Fruit fly (Drosophila melanogaster) whole organism, embryonic: Measurements from ENCODE around the gene Cngl.

Source experiments
- Atf-2 ChIP-seq: fragments of 200-800 bp; sonication (Bioruptor generic); optimal IDR thresholded peaks from 2 replicates; lab custom pipeline; 2016; ENCODE audit warnings: missing biosample characterization, missing genetic modification characterization
- B-H1 ChIP-seq: fragments of 200-800 bp; sonication (Bioruptor generic); IDR thresholded peaks from 3 replicates; pipeline ENCODE4 v1.3.6; 2022; ENCODE audit warnings: missing biosample characterization, missing genetic modification characterization
- CG10147 ChIP-seq: fragments of 200-800 bp; sonication (Bioruptor generic); optimal IDR thresholded peaks from 2 replicates; lab custom pipeline; 2019; ENCODE audit warnings: missing biosample characterization, mild to moderate bottlenecking, missing genetic modification characterization, moderate library complexity
- CG10565 ChIP-seq: fragments of 200-800 bp; sonication (Bioruptor generic); optimal IDR thresholded peaks from 3 replicates; lab custom pipeline; 2016; ENCODE audit warnings: missing biosample characterization, mild to moderate bottlenecking, missing genetic modification characterization
- CG1233 ChIP-seq: fragments of 200-800 bp; sonication (Bioruptor generic); optimal IDR thresholded peaks from 4 replicates; lab custom pipeline; 2018; ENCODE audit warnings: missing biosample characterization, mild to moderate bottlenecking, missing genetic modification characterization
- CG12391 ChIP-seq: fragments of 200-800 bp; sonication (Bioruptor generic); optimal IDR thresholded peaks from 3 replicates; lab custom pipeline; 2018; ENCODE audit warnings: missing biosample characterization, mild to moderate bottlenecking, missing genetic modification characterization, moderate library complexity
- CG13287 ChIP-seq: fragments of 200-800 bp; sonication (Bioruptor generic); IDR thresholded peaks from 2 replicates; pipeline ENCODE4 v1.3.6; 2022; ENCODE audit warnings: missing biosample characterization, missing genetic modification characterization; ENCODE audit not compliant: partially characterized antibody
- CG14667 ChIP-seq: fragments of 200-800 bp; sonication (Bioruptor generic); IDR thresholded peaks from 2 replicates; pipeline ENCODE4 v1.3.6; 2022; ENCODE audit warnings: missing biosample characterization, missing genetic modification characterization
- CG1603 ChIP-seq: fragments of 200-800 bp; sonication (Bioruptor generic); optimal IDR thresholded peaks from 2 replicates; lab custom pipeline; 2019; ENCODE audit warnings: missing biosample characterization, mild to moderate bottlenecking, missing genetic modification characterization, moderate library complexity
- CG1647 ChIP-seq: fragments of 200-800 bp; sonication (Bioruptor generic); optimal IDR thresholded peaks from 3 replicates; lab custom pipeline; 2016; ENCODE audit warnings: missing biosample characterization, missing genetic modification characterization
- CG17912 ChIP-seq: fragments of 200-800 bp; sonication (Bioruptor generic); optimal IDR thresholded peaks from 2 replicates; lab custom pipeline; 2018; ENCODE audit warnings: missing biosample characterization, mild to moderate bottlenecking, missing genetic modification characterization
- CG18619 ChIP-seq: fragments of 200-800 bp; sonication (Bioruptor generic); optimal IDR thresholded peaks from 3 replicates; lab custom pipeline; 2017; ENCODE audit warnings: missing biosample characterization, mild to moderate bottlenecking, missing genetic modification characterization
- CG33213 ChIP-seq: fragments of 200-800 bp; sonication (Bioruptor generic); optimal IDR thresholded peaks from 3 replicates; lab custom pipeline; 2016; ENCODE audit warnings: missing biosample characterization, missing genetic modification characterization
- CG33557 ChIP-seq: fragments of 200-800 bp; sonication (Bioruptor generic); optimal IDR thresholded peaks from 2 replicates; lab custom pipeline; 2019; ENCODE audit warnings: missing biosample characterization, mild to moderate bottlenecking, missing genetic modification characterization, moderate library complexity
- CG3726 ChIP-seq: fragments of 200-800 bp; sonication (Bioruptor generic); IDR thresholded peaks from 3 replicates; pipeline ENCODE4, ENCODE4 v1.3.6; 2022; ENCODE audit warnings: missing biosample characterization, missing genetic modification characterization
- CG43689 ChIP-seq: fragments of 200-800 bp; sonication (Bioruptor generic); IDR thresholded peaks from 2 replicates; pipeline ENCODE4 v1.3.6; 2022; ENCODE audit warnings: missing biosample characterization, missing genetic modification characterization
- CG6689 ChIP-seq: fragments of 200-800 bp; sonication (Bioruptor generic); IDR thresholded peaks from 2 replicates; pipeline ENCODE4 v1.3.6; 2022; ENCODE audit warnings: missing biosample characterization, missing genetic modification characterization
- CG8388 ChIP-seq: fragments of 200-800 bp; sonication (Bioruptor generic); optimal IDR thresholded peaks from 2 replicates; lab custom pipeline; 2019; ENCODE audit warnings: missing biosample characterization, mild to moderate bottlenecking, missing genetic modification characterization, moderate library complexity
- CG8944 ChIP-seq: fragments of 200-800 bp; sonication (Bioruptor generic); optimal IDR thresholded peaks from 3 replicates; lab custom pipeline; 2016; ENCODE audit warnings: missing biosample characterization, missing genetic modification characterization
- Dbx ChIP-seq: fragments of 200-800 bp; sonication (Bioruptor generic); IDR thresholded peaks from 3 replicates; pipeline ENCODE4 v1.3.6; 2022; ENCODE audit warnings: missing biosample characterization, missing genetic modification characterization
- Dfd ChIP-seq, 2 experiments: fragments of >200 bp; optimal IDR thresholded peaks; 2 replicates each; lab custom pipeline; 2017; ENCODE audit warnings: missing biosample characterization in 2 of 2, missing genetic modification characterization in 2 of 2
- GATAe ChIP-seq: fragments of 200-800 bp; sonication (Bioruptor generic); conservative IDR thresholded peaks from 2 replicates; pipeline ENCODE4 v1.3.6; 2022; ENCODE audit warnings: missing biosample characterization, missing genetic modification characterization
- HLH3B ChIP-seq: fragments of 200-800 bp; sonication (Bioruptor generic); IDR thresholded peaks from 2 replicates; pipeline ENCODE4 v1.3.6; 2022; ENCODE audit warnings: missing biosample characterization, missing genetic modification characterization
- Hr39 ChIP-seq: fragments of >200 bp; optimal IDR thresholded peaks from 2 replicates; lab custom pipeline; 2017
- NFAT ChIP-seq: fragments of 200-800 bp; sonication (Bioruptor generic); IDR thresholded peaks from 2 replicates; pipeline ENCODE4 v1.3.6; 2022; ENCODE audit warnings: missing biosample characterization, missing genetic modification characterization
- Oaz ChIP-seq: fragments of 200-800 bp; sonication (Bioruptor generic); IDR thresholded peaks from 2 replicates; pipeline ENCODE4 v1.3.6; 2022; ENCODE audit warnings: missing biosample characterization, missing genetic modification characterization
- Oli ChIP-seq: fragments of 200-800 bp; sonication (Bioruptor generic); optimal IDR thresholded peaks from 2 replicates; lab custom pipeline; 2018; ENCODE audit warnings: missing biosample characterization, mild to moderate bottlenecking, missing genetic modification characterization, moderate library complexity
- PHDP ChIP-seq: fragments of 200-800 bp; sonication (Bioruptor generic); optimal IDR thresholded peaks from 3 replicates; lab custom pipeline; 2018; ENCODE audit warnings: missing biosample characterization, mild to moderate bottlenecking, missing genetic modification characterization, moderate library complexity
- Xbp1 ChIP-seq: fragments of 200-800 bp; sonication (Bioruptor generic); optimal IDR thresholded peaks from 3 replicates; lab custom pipeline; 2016; ENCODE audit warnings: missing biosample characterization, mild to moderate bottlenecking, missing genetic modification characterization
- abd-A ChIP-seq: fragments of 200-800 bp; sonication (Bioruptor generic); optimal IDR thresholded peaks from 3 replicates; lab custom pipeline; 2019; ENCODE audit warnings: missing biosample characterization, mild to moderate bottlenecking, missing genetic modification characterization, moderate library complexity
- ap ChIP-seq: fragments of 200-800 bp; sonication (Bioruptor generic); IDR thresholded peaks from 2 replicates; pipeline ENCODE4 v1.3.6; 2022; ENCODE audit warnings: missing biosample characterization, missing genetic modification characterization
- cato ChIP-seq: fragments of 200-800 bp; sonication (Bioruptor generic); optimal IDR thresholded peaks from 2 replicates; lab custom pipeline; 2016; ENCODE audit warnings: missing biosample characterization, missing genetic modification characterization, borderline replicate concordance
- emc ChIP-seq: fragments of 200-800 bp; sonication (Bioruptor generic); optimal IDR thresholded peaks from 2 replicates; lab custom pipeline; 2016; ENCODE audit warnings: missing biosample characterization, missing genetic modification characterization
- en ChIP-seq: fragments of 200-800 bp; sonication (Bioruptor generic); optimal IDR thresholded peaks from 2 replicates; lab custom pipeline; 2016; ENCODE audit warnings: missing biosample characterization, missing genetic modification characterization
- ham ChIP-seq: fragments of 200-800 bp; sonication (Bioruptor generic); IDR thresholded peaks from 2 replicates; pipeline ENCODE4 v1.3.6; 2022; ENCODE audit warnings: missing biosample characterization, missing genetic modification characterization
- ken ChIP-seq: fragments of 200-800 bp; sonication (Bioruptor generic); IDR thresholded peaks from 3 replicates; pipeline ENCODE4 v1.3.6; 2022; ENCODE audit warnings: missing biosample characterization, missing genetic modification characterization
- lbe ChIP-seq: fragments of 200-800 bp; sonication (Bioruptor generic); optimal IDR thresholded peaks from 2 replicates; lab custom pipeline; 2016; ENCODE audit warnings: missing biosample characterization, mild to moderate bottlenecking, missing genetic modification characterization
- mam ChIP-seq: fragments of 200-800 bp; sonication (Bioruptor generic); optimal IDR thresholded peaks from 3 replicates; lab custom pipeline; 2016; ENCODE audit warnings: missing biosample characterization, missing genetic modification characterization
- nom ChIP-seq: fragments of 200-800 bp; sonication (Bioruptor generic); optimal IDR thresholded peaks from 2 replicates; lab custom pipeline; 2017; ENCODE audit warnings: missing biosample characterization, missing genetic modification characterization, mild to moderate bottlenecking, moderate library complexity, missing genetic modification reagents
- oc ChIP-seq: fragments of 200-800 bp; sonication (Bioruptor generic); optimal IDR thresholded peaks from 2 replicates; lab custom pipeline; 2018; ENCODE audit warnings: missing biosample characterization, mild to moderate bottlenecking, missing genetic modification characterization, moderate library complexity
- prd ChIP-seq, 3 experiments: fragments of >200 bp in 2 of 3; fragments of 200-800 bp in 1 of 3; sonication (Bioruptor generic) in 1 of 3; optimal IDR thresholded peaks in 2 of 3; IDR thresholded peaks in 1 of 3; 2 replicates in 2 of 3; 3 replicates in 1 of 3; pipeline versions ENCODE4 v1.3.6 to Lab custom; 2017 to 2022; ENCODE audit warnings: missing biosample characterization in 1 of 3, missing genetic modification characterization in 1 of 3
- ranshi ChIP-seq: fragments of 200-800 bp; sonication (Bioruptor generic); IDR thresholded peaks from 2 replicates; pipeline ENCODE4 v1.3.6; 2022; ENCODE audit warnings: missing biosample characterization, missing genetic modification characterization
- sc ChIP-seq, 3 experiments: fragments of >200 bp in 2 of 3; fragments of 200-800 bp in 1 of 3; sonication (Bioruptor generic) in 1 of 3; optimal IDR thresholded peaks; 2 replicates in 2 of 3; 3 replicates in 1 of 3; lab custom pipeline; 2017; ENCODE audit warnings: mild to moderate bottlenecking in 1 of 3, missing biosample characterization in 1 of 3, missing genetic modification characterization in 1 of 3, missing genetic modification reagents in 1 of 3
- scrt ChIP-seq: fragments of 200-800 bp; sonication (Bioruptor generic); optimal IDR thresholded peaks from 2 replicates; lab custom pipeline; 2018; ENCODE audit warnings: missing biosample characterization, mild to moderate bottlenecking, missing genetic modification characterization, moderate library complexity
- shn ChIP-seq: fragments of 200-800 bp; sonication (Bioruptor generic); optimal IDR thresholded peaks from 3 replicates; lab custom pipeline; 2016; ENCODE audit warnings: missing biosample characterization, missing genetic modification characterization
- slou ChIP-seq: fragments of 200-800 bp; sonication (Bioruptor generic); optimal IDR thresholded peaks from 3 replicates; lab custom pipeline; 2016; ENCODE audit warnings: missing biosample characterization, missing genetic modification characterization
- ttk ChIP-seq: fragments of 200-800 bp; sonication (Bioruptor generic); IDR thresholded peaks from 2 replicates; pipeline ENCODE4 v2.1.2; 2022; ENCODE audit warnings: missing biosample characterization, missing genetic modification characterization
- wek ChIP-seq: fragments of 200-800 bp; sonication (Bioruptor generic); optimal IDR thresholded peaks from 3 replicates; lab custom pipeline; 2018; ENCODE audit warnings: missing biosample characterization, mild to moderate bottlenecking, missing genetic modification characterization, moderate library complexity
- zfh2 ChIP-seq: fragments of 200-800 bp; sonication (Bioruptor generic); optimal IDR thresholded peaks from 2 replicates; lab custom pipeline; 2016; ENCODE audit warnings: missing biosample characterization, missing genetic modification characterization

Gene Cngl

DNA sequence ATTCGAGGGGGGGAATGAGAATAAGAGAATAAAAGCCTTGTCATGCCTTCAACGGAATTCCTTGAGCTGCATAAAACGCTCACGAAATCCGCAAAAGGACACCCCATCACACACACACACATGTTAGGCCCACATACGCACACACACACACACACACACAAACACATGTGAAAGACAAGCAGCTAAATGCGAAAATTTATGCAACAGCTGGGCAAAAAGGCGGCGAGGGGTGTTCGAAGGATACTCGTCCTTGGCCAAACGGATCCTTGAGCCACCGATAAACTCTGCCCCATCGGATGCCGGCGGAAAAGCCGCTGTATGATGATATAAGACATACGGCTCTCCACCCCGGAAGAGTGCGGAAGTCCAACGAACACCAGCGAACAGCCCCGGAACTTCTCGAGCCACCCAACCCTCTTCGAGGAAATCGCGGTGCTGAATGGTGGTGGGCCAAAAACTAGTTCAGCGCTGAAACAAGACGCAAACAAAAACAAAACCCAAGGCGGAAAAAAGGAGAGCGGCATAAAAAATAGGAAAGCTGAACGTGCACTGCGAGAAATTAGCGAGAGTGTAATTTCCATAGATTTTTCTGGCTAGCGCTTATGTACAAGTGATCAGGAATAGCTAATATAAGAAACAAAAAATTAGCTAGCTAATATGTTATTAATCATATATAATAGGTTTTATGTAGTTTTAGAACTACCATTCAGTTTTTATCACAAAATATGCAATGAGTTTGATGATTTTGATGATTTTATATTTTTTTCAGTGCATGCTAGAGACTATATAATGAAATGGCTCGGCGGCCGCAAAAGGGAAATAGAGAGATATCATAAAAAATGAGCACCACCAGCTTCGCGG, 57.3 kb downstream of the Cngl start (continued):
- TF ChIP-seq Hr39 (lab: Kevin White, UChicago): no peak
- TF ChIP-seq CG8944 (GFP tag; lab: Kevin White, UChicago): no peak
- TF ChIP-seq PHDP (tag; lab: Kevin White, UChicago): peak; percentile 68
- peak; percentile 37; the same call in 1 of the 2 replicates for TF ChIP-seq ranshi (GFP tag; lab: Robert Waterston, UW)
- 0 out of 3 replicates have a peak, but pooled peaks have one; percentile 17 for TF ChIP-seq B-H1 (GFP tag; lab: Robert Waterston, UW)
- no peak for TF ChIP-seq CG33557 (GFP tag; lab: Kevin White, UChicago)
- TF ChIP-seq lbe (GFP tag; lab: Kevin White, UChicago): no peak
- no peak for TF ChIP-seq Atf-2 (GFP tag; lab: Kevin White, UChicago)
- TF ChIP-seq Xbp1 (GFP tag; lab: Kevin White, UChicago): peak; percentile 63
- peak; percentile 43; the same call in 1 of the 2 replicates for TF ChIP-seq CG6689 (GFP tag; lab: Robert Waterston, UW)
- no peak for TF ChIP-seq sc (optimal IDR thresholded peaks at IDR 0.05; lab: Kevin White, UChicago)
- no peak for TF ChIP-seq sc (GFP tag; optimal IDR thresholded peaks at IDR 0.05; lab: Kevin White, UChicago)
- no peak for TF ChIP-seq CG1603 (tag; lab: Kevin White, UChicago)
- no peak for TF ChIP-seq GATAe (GFP tag; lab: Robert Waterston, UW)
- TF ChIP-seq CG10147: peak; percentile 6
- TF ChIP-seq CG8388: peak; percentile 56
- no peak for TF ChIP-seq ham
- no peak for TF ChIP-seq mam (GFP tag; lab: Kevin White, UChicago)
- TF ChIP-seq CG1233 (GFP tag; lab: Kevin White, UChicago): no peak
- no peak for TF ChIP-seq CG43689
- TF ChIP-seq emc: no peak
- peak; percentile 15 for TF ChIP-seq slou (GFP tag; lab: Kevin White, UChicago)
- no peak for TF ChIP-seq Oaz (GFP tag; lab: Robert Waterston, UW)
- no peak for TF ChIP-seq CG17912 (GFP tag; lab: Kevin White, UChicago)
- TF ChIP-seq Oli (tag; lab: Kevin White, UChicago): peak; percentile 68
- TF ChIP-seq HLH3B: peak; percentile 58
- TF ChIP-seq ap: no peak
- no peak for TF ChIP-seq Dfd (GFP tag; optimal IDR thresholded peaks at IDR 0.05; lab: Kevin White, UChicago)
- no peak for TF ChIP-seq NFAT
- peak; percentile 18 for TF ChIP-seq abd-A (tag; lab: Kevin White, UChicago)
- TF ChIP-seq shn (GFP tag; lab: Kevin White, UChicago): no peak
- peak; percentile 68 for TF ChIP-seq CG12391
- TF ChIP-seq CG14667: no peak
- no peak for TF ChIP-seq CG13287 (GFP tag; lab: Robert Waterston, UW)
- TF ChIP-seq CG3726 (GFP tag; lab: Robert Waterston, UW): no peak
- TF ChIP-seq wek (GFP tag; lab: Kevin White, UChicago): no peak
- TF ChIP-seq zfh2 (GFP tag; lab: Kevin White, UChicago): no peak
- no peak for TF ChIP-seq ttk (GFP tag; lab: Robert Waterston, UW)
- no peak for TF ChIP-seq CG33213 (GFP tag; lab: Kevin White, UChicago)
- TF ChIP-seq cato (GFP tag; lab: Kevin White, UChicago): no peak
- no peak for TF ChIP-seq en (GFP tag; lab: Kevin White, UChicago)
- TF ChIP-seq prd (optimal IDR thresholded peaks at IDR 0.05; lab: Kevin White, UChicago): no peak
- TF ChIP-seq prd (GFP tag; IDR thresholded peaks at IDR 0.05; lab: Robert Waterston, UW): peak; percentile 61; the same call in 2 of the 3 replicates
- TF ChIP-seq ken (GFP tag; lab: Robert Waterston, UW): no peak
- no peak for TF ChIP-seq CG10565 (GFP tag; lab: Kevin White, UChicago)
- TF ChIP-seq CG1647: no peak
- no peak for TF ChIP-seq oc (tag; lab: Kevin White, UChicago)
- TF ChIP-seq nom (GFP tag; lab: Kevin White, UChicago): no peak
- 0 out of 3 replicates have a peak, but pooled peaks have one; percentile 37 for TF ChIP-seq Dbx (GFP tag; lab: Robert Waterston, UW)
- TF ChIP-seq CG18619: peak; percentile 55
- peak; percentile 74 for TF ChIP-seq scrt (GFP tag; lab: Kevin White, UChicago)
